Worm (Caenorhabditis elegans) whole organism, L4 larva: ENCODE measurements around the gene F59A6.2.

Source experiments
- Y105C5A.15 ChIP-seq: fragments of 200-800 bp; sonication (Bioruptor generic); IDR thresholded peaks from 2 replicates; pipeline ENCODE4 v1.3.6; 2022; ENCODE audit warnings: missing genetic modification characterization, missing compliant biosample characterization
- daf-12 ChIP-seq: fragments of 150-350 bp; optimal IDR thresholded peaks from 2 replicates; lab custom pipeline; 2014; ENCODE audit warnings: missing biosample characterization, missing genetic modification reagents, missing genetic modification characterization
- dmd-6 ChIP-seq: fragments of 200-800 bp; sonication (Bioruptor generic); IDR thresholded peaks from 2 replicates; pipeline ENCODE4 v1.3.6; 2022; ENCODE audit warnings: missing genetic modification reagents, missing genetic modification characterization, missing compliant biosample characterization
- dmd-9 ChIP-seq: fragments of 200-800 bp; sonication (Bioruptor generic); IDR thresholded peaks from 2 replicates; pipeline ENCODE4 v1.3.6; 2022; ENCODE audit warnings: missing genetic modification reagents, missing genetic modification characterization, missing compliant biosample characterization
- egl-27 ChIP-seq: sonication (generic microtip); optimal IDR thresholded peaks from 3 replicates; lab custom pipeline; 2017; ENCODE audit warnings: missing biosample characterization, missing genetic modification reagents, missing genetic modification characterization
- fos-1 ChIP-seq: fragments of 150-350 bp; optimal IDR thresholded peaks from 2 replicates; lab custom pipeline; 2014; ENCODE audit warnings: missing biosample characterization, missing genetic modification characterization
- nhr-11 ChIP-seq: fragments of 150-350 bp; optimal IDR thresholded peaks from 2 replicates; lab custom pipeline; 2014; ENCODE audit warnings: missing biosample characterization, missing genetic modification characterization
- pha-4 ChIP-seq, 2 experiments: fragments of 150-350 bp in 1 of 2; fragments of 200-800 bp in 1 of 2; sonication (Bioruptor generic) in 1 of 2; IDR thresholded peaks in 1 of 2; optimal IDR thresholded peaks in 1 of 2; 2 replicates each; pipeline versions ENCODE4 v1.3.6 to Lab custom; 2014 to 2022; ENCODE audit warnings: missing genetic modification characterization in 2 of 2, missing genetic modification reagents in 2 of 2, missing biosample characterization in 1 of 2, missing compliant biosample characterization in 1 of 2
- zip-2 ChIP-seq: fragments of 150-350 bp; optimal IDR thresholded peaks from 2 replicates; lab custom pipeline; 2014; ENCODE audit warnings: missing biosample characterization, missing genetic modification characterization
- ztf-11 ChIP-seq: fragments of 150-350 bp; optimal IDR thresholded peaks from 2 replicates; lab custom pipeline; 2014; ENCODE audit warnings: missing biosample characterization, missing genetic modification characterization

DNA sequence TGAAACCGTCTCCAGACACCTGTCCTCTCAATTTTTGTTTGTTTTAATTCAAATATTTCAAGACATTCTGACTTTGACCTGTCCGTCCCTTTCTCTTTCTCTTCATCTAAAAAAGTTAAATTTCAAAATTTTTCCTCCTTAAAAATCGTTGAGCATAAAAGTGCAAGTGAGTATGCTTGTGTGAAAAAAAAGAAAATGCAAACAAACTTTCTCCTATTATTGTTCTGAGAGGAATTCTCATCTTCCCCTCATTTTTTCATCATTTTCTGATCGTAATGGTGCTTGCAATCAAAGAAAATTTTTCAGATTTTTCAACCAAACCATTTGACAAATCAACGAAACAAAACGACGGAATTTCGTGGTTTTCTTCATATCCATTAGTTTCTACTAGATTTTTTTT, 45.6 kb upstream of the F59A6.2 start, which contains the start of gene shc-2:
- TF ChIP-seq dmd-9 (GFP tag; lab: Robert Waterston, UW) (no peak), Y105C5A.15 (GFP tag; lab: Robert Waterston, UW) (no peak), pha-4 (GFP tag; IDR thresholded peaks at IDR 0.05; lab: Robert Waterston, UW) (no peak), pha-4 (tag; optimal IDR thresholded peaks at IDR 0.05; lab: Kevin White, UChicago) (no peak), egl-27 (tag; lab: Kevin White, UChicago) (no peak), dmd-6 (GFP tag; lab: Robert Waterston, UW) (no peak), ztf-11 (tag; lab: Kevin White, UChicago) (no peak), fos-1 (tag; lab: Kevin White, UChicago) (no peak), daf-12 (no peak), zip-2 (tag; lab: Kevin White, UChicago) (no peak), nhr-11 (tag; lab: Kevin White, UChicago) (no peak)
